Worm (Caenorhabditis elegans): ENCODE data around the gene rbbp-5.

ce11 chrII:6113842-6114441 is 16.3 kb downstream of the rbbp-5 start:
- TF ChIP-seq ama-1 (optimal IDR thresholded peaks at IDR 0.05) (no peak), nhr-237 (tag; optimal IDR thresholded peaks at IDR 0.05) (no peak), egl-27 (tag; optimal IDR thresholded peaks at IDR 0.05) (no peak), fkh-10 (GFP tag; optimal IDR thresholded peaks at IDR 0.05) (no peak), daf-12 (tag; optimal IDR thresholded peaks at IDR 0.05) (no peak), pha-4 (GFP tag; IDR thresholded peaks at IDR 0.05) (no peak), pha-4 (tag; optimal IDR thresholded peaks at IDR 0.05) (no peak), lin-13 (GFP tag; optimal IDR thresholded peaks at IDR 0.05) (no peak), lin-38 (GFP tag; IDR thresholded peaks at IDR 0.05) (no peak), T20F7.1 (GFP tag; optimal IDR thresholded peaks at IDR 0.05) (no peak)
